Worm (Caenorhabditis elegans): Measurements from ENCODE around the gene W09G12.10.

- TF ChIP-seq pes-1 (GFP tag; IDR thresholded peaks at IDR 0.05) (no peak), ama-1 (optimal IDR thresholded peaks at IDR 0.05) (no peak), hmg-4 (GFP tag; optimal IDR thresholded peaks at IDR 0.05) (no peak), ceh-36 (tag; optimal IDR thresholded peaks at IDR 0.05) (no peak), tra-4 (tag; optimal IDR thresholded peaks at IDR 0.05) (no peak), hmbx-1 (tag; optimal IDR thresholded peaks at IDR 0.05) (no peak), hnd-1 (tag; optimal IDR thresholded peaks at IDR 0.05) (no peak), B0310.2 (tag; optimal IDR thresholded peaks at IDR 0.05) (no peak), sea-1 (GFP tag; conservative IDR thresholded peaks at IDR 0.05) (no peak)
Measured at ce11 chrIV:1264928-1265327, 43.8 kb upstream of the W09G12.10 start, which contains the start of gene F38A1.13.

Data from whole organism, early embryonic.